Worm (Caenorhabditis elegans) whole organism, young adult: ENCODE results near the gene rmd-3.

Source experiments
- B0019.2 ChIP-seq: fragments of 200-800 bp; sonication (Bioruptor generic); conservative IDR thresholded peaks from 2 replicates; pipeline ENCODE4 v1.3.6; 2022; ENCODE audit warnings: missing genetic modification reagents, missing genetic modification characterization, missing compliant biosample characterization
- B0035.1 ChIP-seq: sonication (generic microtip); optimal IDR thresholded peaks from 2 replicates; lab custom pipeline; 2016; ENCODE audit warnings: missing genetic modification characterization, mild to moderate bottlenecking, missing compliant biosample characterization, missing genotype, missing genetic modification reagents
- C06A6.2 ChIP-seq: fragments of 200-800 bp; sonication (Bioruptor generic); conservative IDR thresholded peaks from 2 replicates; pipeline ENCODE4 v1.3.6; 2022; ENCODE audit warnings: missing genetic modification characterization, missing compliant biosample characterization
- C17E4.6 ChIP-seq: fragments of 200-800 bp; sonication (Bioruptor generic); IDR thresholded peaks from 2 replicates; pipeline ENCODE4 v1.3.6; 2022; ENCODE audit warnings: missing genetic modification reagents, missing genetic modification characterization, missing compliant biosample characterization
- D2030.7 ChIP-seq: fragments of 200-800 bp; sonication (Bioruptor generic); IDR thresholded peaks from 2 replicates; pipeline ENCODE4 v1.3.6; 2022; ENCODE audit warnings: missing genetic modification reagents, missing genetic modification characterization, missing compliant biosample characterization
- F10E7.11 ChIP-seq: sonication (generic microtip); optimal IDR thresholded peaks from 2 replicates; lab custom pipeline; 2017; ENCODE audit warnings: mild to moderate bottlenecking, missing genetic modification characterization, moderate library complexity, missing compliant biosample characterization
- F22D6.2 ChIP-seq: sonication (generic microtip); optimal IDR thresholded peaks from 2 replicates; lab custom pipeline; 2016; ENCODE audit warnings: mild to moderate bottlenecking, missing genetic modification characterization, missing compliant biosample characterization
- F37B4.10 ChIP-seq: fragments of 200-800 bp; sonication (Bioruptor generic); IDR thresholded peaks from 2 replicates; pipeline ENCODE4 v1.3.6; 2022; ENCODE audit warnings: missing genetic modification characterization, missing compliant biosample characterization
- F57A8.1 ChIP-seq: fragments of 200-800 bp; sonication (Bioruptor generic); optimal IDR thresholded peaks from 2 replicates; lab custom pipeline; 2018; ENCODE audit warnings: mild to moderate bottlenecking, missing genetic modification characterization, moderate library complexity, missing compliant biosample characterization
- F57C9.4 ChIP-seq: sonication (generic microtip); optimal IDR thresholded peaks from 2 replicates; lab custom pipeline; 2017; ENCODE audit warnings: mild to moderate bottlenecking, missing genetic modification characterization, missing compliant biosample characterization
- K12H6.12 ChIP-seq: fragments of 200-800 bp; sonication (Bioruptor generic); optimal IDR thresholded peaks from 2 replicates; lab custom pipeline; 2018; ENCODE audit warnings: mild to moderate bottlenecking, missing genetic modification characterization, missing compliant biosample characterization
- Y53F4B.3 ChIP-seq: fragments of 200-800 bp; sonication (Bioruptor generic); IDR thresholded peaks from 2 replicates; pipeline ENCODE4 v1.3.6; 2022; ENCODE audit warnings: missing genetic modification reagents, missing genetic modification characterization, missing compliant biosample characterization
- atf-7 ChIP-seq: sonication (generic microtip); optimal IDR thresholded peaks from 2 replicates; lab custom pipeline; 2017; ENCODE audit warnings: mild to moderate bottlenecking, missing genetic modification characterization, missing compliant biosample characterization
- athp-1 ChIP-seq: sonication (generic microtip); optimal IDR thresholded peaks from 2 replicates; lab custom pipeline; 2017; ENCODE audit warnings: mild to moderate bottlenecking, missing genetic modification characterization, missing compliant biosample characterization
- attf-6 ChIP-seq: fragments of 200-800 bp; sonication (Bioruptor generic); IDR thresholded peaks from 2 replicates; pipeline ENCODE4 v1.3.6; 2022; ENCODE audit warnings: missing genetic modification reagents, missing genetic modification characterization, missing compliant biosample characterization
- bed-2 ChIP-seq: fragments of 200-800 bp; sonication (Bioruptor generic); IDR thresholded peaks from 2 replicates; pipeline ENCODE4 v1.3.6; 2022; ENCODE audit warnings: missing genetic modification reagents, missing genetic modification characterization, missing compliant biosample characterization
- ccch-3 ChIP-seq: fragments of 200-800 bp; sonication (Bioruptor generic); optimal IDR thresholded peaks from 2 replicates; lab custom pipeline; 2018; ENCODE audit warnings: mild to moderate bottlenecking, missing genetic modification characterization, missing compliant biosample characterization
- cebp-2 ChIP-seq: fragments of 200-800 bp; sonication (Bioruptor generic); IDR thresholded peaks from 2 replicates; pipeline ENCODE4 v1.3.6; 2022; ENCODE audit warnings: missing genetic modification characterization, missing compliant biosample characterization
- ceh-100 ChIP-seq: fragments of 200-800 bp; sonication (Bioruptor generic); IDR thresholded peaks from 2 replicates; pipeline ENCODE4 v1.3.6; 2022; ENCODE audit warnings: missing genetic modification reagents, missing genetic modification characterization, missing compliant biosample characterization
- ceh-27 ChIP-seq: fragments of 200-800 bp; sonication (Bioruptor generic); optimal IDR thresholded peaks from 2 replicates; lab custom pipeline; 2018; ENCODE audit warnings: mild to moderate bottlenecking, missing genetic modification characterization, moderate library complexity, missing compliant biosample characterization
- ceh-40 ChIP-seq: fragments of 200-800 bp; sonication (Bioruptor generic); IDR thresholded peaks from 2 replicates; pipeline ENCODE4 v1.3.6; 2022; ENCODE audit warnings: missing genetic modification characterization, missing compliant biosample characterization
- ceh-58 ChIP-seq: fragments of 200-800 bp; sonication (Bioruptor generic); IDR thresholded peaks from 2 replicates; pipeline ENCODE4 v1.3.6; 2022; ENCODE audit warnings: missing genetic modification characterization, missing compliant biosample characterization
- dox-1 ChIP-seq: fragments of 200-800 bp; sonication (Bioruptor generic); IDR thresholded peaks from 2 replicates; pipeline ENCODE4 v1.3.6; 2022; ENCODE audit warnings: missing genetic modification reagents, missing genetic modification characterization, missing compliant biosample characterization
- efl-1 ChIP-seq: fragments of 150-350 bp; optimal IDR thresholded peaks from 2 replicates; lab custom pipeline; 2014; ENCODE audit warnings: missing biosample characterization, missing genetic modification reagents, missing genetic modification characterization
- ets-4 ChIP-seq: fragments of 200-800 bp; sonication (Bioruptor generic); optimal IDR thresholded peaks from 2 replicates; lab custom pipeline; 2018; ENCODE audit warnings: mild to moderate bottlenecking, missing genetic modification characterization, missing compliant biosample characterization
- him-1 ChIP-seq: sonication (generic microtip); optimal IDR thresholded peaks from 2 replicates; lab custom pipeline; 2016; ENCODE audit warnings: missing genotype, missing genetic modification reagents, missing genetic modification characterization, missing compliant biosample characterization
- hlh-26 ChIP-seq: fragments of 200-800 bp; sonication (Bioruptor generic); conservative IDR thresholded peaks from 2 replicates; pipeline ENCODE4 v1.3.6; 2022; ENCODE audit warnings: missing genetic modification reagents, missing genetic modification characterization, missing compliant biosample characterization
- hrde-1 ChIP-seq: sonication (generic microtip); optimal IDR thresholded peaks from 2 replicates; lab custom pipeline; 2016; ENCODE audit warnings: missing genetic modification characterization, mild to moderate bottlenecking, missing compliant biosample characterization, moderate library complexity, missing genotype, missing genetic modification reagents, borderline replicate concordance
- let-607 ChIP-seq, 2 experiments: fragments of 200-800 bp in 1 of 2; sonication (Bioruptor generic) in 1 of 2; sonication (generic microtip) in 1 of 2; optimal IDR thresholded peaks; 2 replicates each; lab custom pipeline; 2016 to 2018; ENCODE audit warnings: mild to moderate bottlenecking in 2 of 2, missing compliant biosample characterization in 2 of 2, missing genetic modification characterization in 2 of 2, moderate library complexity in 2 of 2, missing genotype in 1 of 2
- lin-35 ChIP-seq, 3 experiments: fragments of 150-350 bp in 2 of 3; sonication (generic microtip) in 1 of 3; optimal IDR thresholded peaks; 2 replicates each; lab custom pipeline; 2014 to 2018; ENCODE audit warnings: missing biosample characterization in 3 of 3, missing genetic modification characterization in 3 of 3, missing genetic modification reagents in 3 of 3
- madf-10 ChIP-seq: sonication (generic microtip); optimal IDR thresholded peaks from 2 replicates; lab custom pipeline; 2016; ENCODE audit warnings: mild to moderate bottlenecking, missing genetic modification characterization, missing compliant biosample characterization
- madf-6 ChIP-seq: fragments of 200-800 bp; sonication (Bioruptor generic); IDR thresholded peaks from 2 replicates; pipeline ENCODE4 v1.3.6; 2022; ENCODE audit warnings: missing genetic modification reagents, missing genetic modification characterization, missing compliant biosample characterization
- madf-8 ChIP-seq: fragments of 200-800 bp; sonication (Bioruptor generic); conservative IDR thresholded peaks from 2 replicates; pipeline ENCODE4 v1.3.6; 2022; ENCODE audit warnings: missing genetic modification reagents, missing genetic modification characterization, missing compliant biosample characterization
- mes-4 ChIP-seq: sonication (generic microtip); optimal IDR thresholded peaks from 2 replicates; lab custom pipeline; 2016; ENCODE audit warnings: missing genotype, missing genetic modification characterization, missing compliant biosample characterization
- nfya-2 ChIP-seq: fragments of 200-800 bp; sonication (Bioruptor generic); IDR thresholded peaks from 2 replicates; pipeline ENCODE4 v1.3.6; 2022; ENCODE audit warnings: missing genetic modification reagents, missing genetic modification characterization, missing compliant biosample characterization
- nfyb-1 ChIP-seq: fragments of 200-800 bp; sonication (Bioruptor generic); IDR thresholded peaks from 2 replicates; pipeline ENCODE4 v1.3.6; 2022; ENCODE audit warnings: missing genetic modification reagents, missing genetic modification characterization, missing compliant biosample characterization
- pbrm-1 ChIP-seq: fragments of 200-800 bp; sonication (Bioruptor generic); IDR thresholded peaks from 2 replicates; pipeline ENCODE4 v1.3.6; 2022; ENCODE audit warnings: missing genetic modification reagents, missing genetic modification characterization, missing compliant biosample characterization
- sdz-38 ChIP-seq: sonication (generic microtip); optimal IDR thresholded peaks from 2 replicates; lab custom pipeline; 2016; ENCODE audit warnings: missing genotype, missing genetic modification characterization, missing compliant biosample characterization
- sea-2 ChIP-seq: fragments of 200-800 bp; sonication (Bioruptor generic); IDR thresholded peaks from 2 replicates; pipeline ENCODE4 v1.3.6; 2022; ENCODE audit warnings: missing genetic modification characterization, missing compliant biosample characterization
- snpc-1.3 ChIP-seq: sonication (generic microtip); optimal IDR thresholded peaks from 2 replicates; lab custom pipeline; 2017; ENCODE audit warnings: missing genetic modification characterization, mild to moderate bottlenecking, missing compliant biosample characterization, antibody characterized with exemption, moderate library complexity, missing genotype, missing genetic modification reagents; ENCODE audit not compliant: insufficient read depth
- tbx-9 ChIP-seq: sonication (generic microtip); optimal IDR thresholded peaks from 2 replicates; lab custom pipeline; 2016; ENCODE audit warnings: borderline replicate concordance, missing genetic modification characterization, inconsistent platforms, missing compliant biosample characterization
- tlf-1 ChIP-seq: fragments of 200-800 bp; sonication (Bioruptor generic); optimal IDR thresholded peaks from 2 replicates; lab custom pipeline; 2018; ENCODE audit warnings: mild to moderate bottlenecking, missing genetic modification characterization, missing compliant biosample characterization
- zfh-2 ChIP-seq: fragments of 200-800 bp; sonication (Bioruptor generic); conservative IDR thresholded peaks from 2 replicates; pipeline ENCODE4 v1.3.6; 2022; ENCODE audit warnings: missing genetic modification reagents, missing genetic modification characterization, missing compliant biosample characterization
- ztf-18 ChIP-seq: sonication (generic microtip); optimal IDR thresholded peaks from 2 replicates; lab custom pipeline; 2016; ENCODE audit warnings: missing genotype, mild to moderate bottlenecking, missing genetic modification characterization, missing compliant biosample characterization
- ztf-25 ChIP-seq: fragments of 200-800 bp; sonication (Bioruptor generic); IDR thresholded peaks from 2 replicates; pipeline ENCODE4 v1.3.6; 2022; ENCODE audit warnings: missing genetic modification reagents, missing genetic modification characterization, missing compliant biosample characterization
- ztf-28 ChIP-seq: fragments of 200-800 bp; sonication (Bioruptor generic); IDR thresholded peaks from 2 replicates; pipeline ENCODE4 v1.3.6; 2022; ENCODE audit warnings: missing genetic modification reagents, missing genetic modification characterization, missing compliant biosample characterization
- ztf-6 ChIP-seq: fragments of 200-800 bp; sonication (Bioruptor generic); IDR thresholded peaks from 2 replicates; pipeline ENCODE4 v1.3.6; 2022; ENCODE audit warnings: missing genetic modification reagents, missing genetic modification characterization, missing compliant biosample characterization

The rmd-3 gene

DNA sequence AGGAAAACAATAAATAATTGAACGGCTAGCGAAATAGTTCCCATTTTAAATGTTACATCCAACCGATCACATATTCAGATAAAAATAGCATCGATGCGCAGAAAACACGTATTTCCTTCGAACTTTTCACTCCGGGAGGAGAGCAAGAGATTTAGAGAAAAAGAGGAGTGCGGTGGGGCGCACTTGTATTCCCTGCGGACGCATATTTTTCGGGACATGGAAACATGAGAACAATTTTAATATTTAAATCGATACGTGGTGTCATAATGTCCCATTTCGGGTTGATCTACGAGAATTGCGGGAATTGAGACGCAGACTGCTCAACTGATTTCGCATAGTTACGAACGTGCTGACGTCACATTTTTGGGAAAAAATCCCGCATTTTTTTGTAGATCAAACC, 46.0 kb downstream of the rmd-3 start, which contains the start of gene C47G2.4 (continued):
- TF ChIP-seq F10E7.11 (tag; lab: Kevin White, UChicago) (no peak), B0035.1 (tag; lab: Kevin White, UChicago) (no peak), ztf-18 (tag; lab: Kevin White, UChicago) (peak; percentile 53), F22D6.2 (tag; lab: Kevin White, UChicago) (no peak), ztf-28 (GFP tag; lab: Robert Waterston, UW) (0 out of 2 replicates have a peak, but pooled peaks have one; percentile 11), F57A8.1 (GFP tag; lab: Kevin White, UChicago) (no peak), K12H6.12 (tag; lab: Kevin White, UChicago) (no peak), madf-10 (tag; lab: Kevin White, UChicago) (no peak), Y53F4B.3 (GFP tag; lab: Robert Waterston, UW) (no peak), sdz-38 (tag; lab: Kevin White, UChicago) (no peak), ceh-40 (no peak), him-1 (tag; lab: Kevin White, UChicago) (no peak), zfh-2 (GFP tag; lab: Robert Waterston, UW) (no peak), hrde-1 (tag; lab: Kevin White, UChicago) (no peak), cebp-2 (no peak), dox-1 (GFP tag; lab: Robert Waterston, UW) (peak; percentile 83), athp-1 (peak; percentile 78), F37B4.10 (GFP tag; lab: Robert Waterston, UW) (no peak), ceh-58 (no peak), F57C9.4 (no peak), ceh-100 (peak; percentile 80), ceh-27 (GFP tag; lab: Kevin White, UChicago) (peak; percentile 38), tbx-9 (tag; lab: Kevin White, UChicago) (no peak), attf-6 (GFP tag; lab: Robert Waterston, UW) (no peak), pbrm-1 (GFP tag; lab: Robert Waterston, UW) (0 out of 2 replicates have a peak, but pooled peaks have one; percentile 38)
- TF ChIP-seq, all 124 proteins: peak for 31

DNA sequence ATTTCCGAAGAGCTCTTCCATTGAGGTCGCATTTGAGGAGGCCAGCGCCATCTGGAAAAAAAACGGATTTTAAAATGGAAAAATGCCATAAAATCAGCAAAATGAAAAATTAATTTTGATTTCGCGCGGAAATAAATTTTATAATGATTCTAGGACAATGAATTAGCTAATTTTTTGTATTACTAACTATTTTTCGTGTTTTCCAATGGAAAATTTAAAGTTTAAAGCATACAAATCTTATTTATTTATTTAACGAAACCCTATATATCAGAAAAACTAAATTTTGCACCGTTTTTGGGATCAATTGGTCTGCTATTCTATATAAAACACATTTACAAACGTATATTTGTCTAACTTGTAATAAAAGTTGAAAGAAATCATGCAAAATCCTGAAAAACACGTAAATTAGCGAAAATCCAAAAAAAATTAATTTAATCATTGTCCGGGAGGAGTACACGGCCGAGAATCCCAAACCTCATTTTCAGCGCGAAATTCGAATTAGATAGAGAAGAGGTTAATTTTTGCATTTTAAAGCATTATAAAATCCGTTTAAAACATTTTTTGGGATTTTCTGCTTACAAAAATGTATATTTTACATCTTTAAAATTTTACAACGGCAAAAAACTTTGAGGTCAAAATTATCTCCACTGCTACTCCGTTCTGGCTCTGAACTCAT, 49.2 kb downstream of the rmd-3 start, which contains the start of gene C47G2.3:
TSS of gene C47G2.3 (minus strand) at position 51 of the 676 bp plus-strand sequence.
- peak; percentile 56 for TF ChIP-seq D2030.7
- no peak for TF ChIP-seq hlh-26 (GFP tag; lab: Robert Waterston, UW)
- peak; percentile 17 for TF ChIP-seq tlf-1 (GFP tag; lab: Kevin White, UChicago)
- TF ChIP-seq B0019.2 (GFP tag; lab: Robert Waterston, UW): no peak
- TF ChIP-seq ztf-25: 0 out of 2 replicates have a peak, but pooled peaks have one; percentile 39
- no peak for TF ChIP-seq C06A6.2 (GFP tag; lab: Robert Waterston, UW)
- no peak for TF ChIP-seq mes-4 (tag; lab: Kevin White, UChicago)
- peak; percentile 55 for TF ChIP-seq efl-1
- no peak for TF ChIP-seq ets-4
- peak; percentile 25 for TF ChIP-seq madf-8
- peak; percentile 13 for TF ChIP-seq ccch-3 (GFP tag; lab: Kevin White, UChicago)
- no peak for TF ChIP-seq atf-7
- peak; percentile 41 for TF ChIP-seq snpc-1.3 (tag; lab: Kevin White, UChicago)
- TF ChIP-seq ztf-6 (GFP tag; lab: Robert Waterston, UW): no peak
- 0 out of 2 replicates have a peak, but pooled peaks have one; percentile 51 for TF ChIP-seq bed-2 (GFP tag; lab: Robert Waterston, UW)
- TF ChIP-seq sea-2: no peak
- TF ChIP-seq let-607 (tag; optimal IDR thresholded peaks at IDR 0.05; lab: Kevin White, UChicago): peak in 1 of 2 experiments; percentile 51
- TF ChIP-seq Y53F4B.3 (GFP tag; lab: Robert Waterston, UW): no peak
- no peak for TF ChIP-seq F10E7.11 (tag; lab: Kevin White, UChicago)
- TF ChIP-seq lin-35 (GFP tag; optimal IDR thresholded peaks at IDR 0.05; lab: Kevin White, UChicago): peak in 1 of 3 experiments; percentile 78
- no peak for TF ChIP-seq nfya-2 (GFP tag; lab: Robert Waterston, UW)
- no peak for TF ChIP-seq nfyb-1
- TF ChIP-seq him-1 (tag; lab: Kevin White, UChicago): peak; percentile 38
- TF ChIP-seq C17E4.6: no peak
- TF ChIP-seq madf-6 (GFP tag; lab: Robert Waterston, UW): peak; percentile 74
